Fruit fly (Drosophila melanogaster): ENCODE data around the gene NTPase.
A peak's percentile ranks its signal among the peaks of the same experiment; 100 is the strongest.

Gene NTPase

dm6 chr2L:2878188-2878587 is 7.5 kb downstream of the NTPase start, which contains the start of the genes Prx6a and Sbat (continued):
- TF ChIP-seq al (GFP tag; IDR thresholded peaks at IDR 0.05) (peak; percentile 61), mam (GFP tag; optimal IDR thresholded peaks at IDR 0.05) (peak; percentile 83), prd (optimal IDR thresholded peaks at IDR 0.05) (no peak), prd (GFP tag; IDR thresholded peaks at IDR 0.05) (peak; percentile 80), dm (GFP tag; optimal IDR thresholded peaks at IDR 0.05) (peak; percentile 44), CG17186 (GFP tag; optimal IDR thresholded peaks at IDR 0.05) (peak; percentile 23), ham (GFP tag; IDR thresholded peaks at IDR 0.05) (no peak), PHDP (tag; optimal IDR thresholded peaks at IDR 0.05) (peak; percentile 67), CG33213 (GFP tag; optimal IDR thresholded peaks at IDR 0.05) (peak; percentile 69), unc-4 (GFP tag; IDR thresholded peaks at IDR 0.05; ENCODE audit: partially characterized antibody) (peak; percentile 52), gce (GFP tag; IDR thresholded peaks at IDR 0.05) (no peak), CG4820 (GFP tag; optimal IDR thresholded peaks at IDR 0.05) (peak; percentile 64), Dref (GFP tag; IDR thresholded peaks at IDR 0.05) (peak; percentile 34; the same call in 1 of the 2 replicates), CG11695 (GFP tag; IDR thresholded peaks at IDR 0.05) (no peak), CG16863 (GFP tag; optimal IDR thresholded peaks at IDR 0.05) (peak; percentile 65), Rx (GFP tag; IDR thresholded peaks at IDR 0.05) (no peak), E2f2 (GFP tag; IDR thresholded peaks at IDR 0.05) (peak; percentile 83), zf30C (GFP tag; optimal IDR thresholded peaks at IDR 0.05) (no peak), sna (GFP tag; IDR thresholded peaks at IDR 0.05; ENCODE audit: partially characterized antibody) (no peak), kay (GFP tag; optimal IDR thresholded peaks at IDR 0.05) (peak; percentile 78), gt (GFP tag; IDR thresholded peaks at IDR 0.05) (no peak), CG7928 (GFP tag; optimal IDR thresholded peaks at IDR 0.05) (peak; percentile 99), maf-S (GFP tag; optimal IDR thresholded peaks at IDR 0.05) (peak; percentile 54), pum (GFP tag; optimal IDR thresholded peaks at IDR 0.05) (peak; percentile 77), caup (GFP tag; optimal IDR thresholded peaks at IDR 0.05; ENCODE audit: severe bottlenecking) (peak; percentile 56), CG34376 (GFP tag; optimal IDR thresholded peaks at IDR 0.05) (peak; percentile 91), trem (tag; optimal IDR thresholded peaks at IDR 0.05) (peak; percentile 79), Blimp-1 (GFP tag; optimal IDR thresholded peaks at IDR 0.05) (peak; percentile 58), D (optimal IDR thresholded peaks at IDR 0.05) (no peak), D (GFP tag; optimal IDR thresholded peaks at IDR 0.05) (peak; percentile 40), Dek (tag; optimal IDR thresholded peaks at IDR 0.05) (peak; percentile 65), BEAF-32 (GFP tag; optimal IDR thresholded peaks at IDR 0.05) (peak; percentile 44)

- TF ChIP-seq crol (GFP tag; IDR thresholded peaks at IDR 0.05) (peak; percentile 21; the same call in 1 of the 2 replicates), Oaz (GFP tag; IDR thresholded peaks at IDR 0.05) (0 out of 2 replicates have a peak, but pooled peaks have one; percentile 29), NK7.1 (GFP tag; optimal IDR thresholded peaks at IDR 0.05) (no peak), CG6654 (GFP tag; optimal IDR thresholded peaks at IDR 0.05) (no peak), NC2α (GFP tag; optimal IDR thresholded peaks at IDR 0.05) (no peak), Elba2 (GFP tag; optimal IDR thresholded peaks at IDR 0.05) (no peak), Nf-YC (tag; optimal IDR thresholded peaks at IDR 0.05) (peak; percentile 80), cas (GFP tag; IDR thresholded peaks at IDR 0.05) (peak; percentile 49; the same call in 1 of the 2 replicates), Trl (optimal IDR thresholded peaks at IDR 0.05) (peak in 1 of 2 experiments; percentile 63), Trl (GFP tag; optimal IDR thresholded peaks at IDR 0.05) (peak; percentile 30), slbo (GFP tag; IDR thresholded peaks at IDR 0.05) (peak; percentile 85), inv (GFP tag; IDR thresholded peaks at IDR 0.05; ENCODE audit: partially characterized antibody) (peak; percentile 82), fru (optimal IDR thresholded peaks at IDR 0.05) (no peak), CG30403 (GFP tag; optimal IDR thresholded peaks at IDR 0.05) (peak; percentile 86), bsh (GFP tag; optimal IDR thresholded peaks at IDR 0.05) (peak; percentile 26 to 83), CG6791 (GFP tag; IDR thresholded peaks at IDR 0.05; ENCODE audit: partially characterized antibody) (peak; percentile 75; the same call in 2 of the 3 replicates), CG15514 (GFP tag; optimal IDR thresholded peaks at IDR 0.05) (peak; percentile 68), CG14667 (GFP tag; IDR thresholded peaks at IDR 0.05) (peak; percentile 38; the same call in 1 of the 2 replicates), HmgD (GFP tag; optimal IDR thresholded peaks at IDR 0.05) (no peak), CG14050 (GFP tag; IDR thresholded peaks at IDR 0.05) (peak; percentile 53; the same call in 2 of the 3 replicates)
These were observed 11.0 kb downstream of the NTPase start, which contains the start of gene CG8814 for dm6 chr2L:2874542-2875194. Gene CG8814 (plus strand): TSS chr2L:2874890.

Measured in whole organism, embryonic.